Fruit fly (Drosophila melanogaster): ENCODE results near the gene CG31358.

DNA sequence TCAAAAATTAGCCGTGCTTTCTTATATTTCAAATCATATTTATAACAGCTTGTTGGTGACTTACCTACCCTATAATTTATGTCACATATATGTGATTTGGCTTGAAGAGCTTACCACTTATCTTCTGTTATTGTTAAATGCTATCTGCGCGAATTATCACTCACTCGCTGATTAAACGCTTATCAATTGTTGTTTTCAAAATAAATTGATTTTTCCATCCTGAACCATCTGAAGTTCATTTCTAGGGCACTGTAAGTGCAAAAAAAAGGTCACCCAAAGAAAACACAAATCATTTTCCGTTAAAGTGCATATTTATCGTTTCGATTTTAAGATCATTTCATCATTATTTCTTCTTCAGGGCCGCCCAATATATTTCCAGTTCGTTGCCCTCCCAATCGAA lies 53.3 kb downstream of the CG31358 start:
- TF ChIP-seq CTCF (optimal IDR thresholded peaks at IDR 0.05) = no peak
- TF ChIP-seq CG8478 (optimal IDR thresholded peaks at IDR 0.05) = no peak
